Worm (Caenorhabditis elegans): ENCODE measurements around the gene 2L52.1.

The 2L52.1 gene

ce11 chrII:37213-37612 is 35.6 kb downstream of the 2L52.1 start, which contains the start of gene F23F1.6:
Gene F23F1.6, minus strand, starts transcription at chrII:37313.
- TF ChIP-seq unc-62 (GFP tag; optimal IDR thresholded peaks at IDR 0.05), result no peak

ce11 chrII:39437-39836 is 37.8 kb downstream of the 2L52.1 start, which contains the start of gene spp-24:
Gene spp-24, minus strand, starts transcription at chrII:39537.
- TF ChIP-seq unc-62 (GFP tag; optimal IDR thresholded peaks at IDR 0.05), result no peak

- no peak for TF ChIP-seq unc-62 (GFP tag; optimal IDR thresholded peaks at IDR 0.05)
These were observed 40.3 kb downstream of the 2L52.1 start, which contains the start of gene F23F1.10 for ce11 chrII:41914-42313. Gene F23F1.10, minus strand, starts transcription at chrII:41982.

ce11 chrII:43640-44039 is 42.0 kb downstream of the 2L52.1 start, which contains the start of gene nfyc-1:
Gene nfyc-1, plus strand, starts transcription at chrII:43907.
- no peak for TF ChIP-seq unc-62 (GFP tag; optimal IDR thresholded peaks at IDR 0.05)

ce11 chrII:44740-45139 is 43.1 kb downstream of the 2L52.1 start, which contains the start of gene rpoa-49:
Gene rpoa-49, plus strand, starts transcription at chrII:45040.
- TF ChIP-seq unc-62 (GFP tag; optimal IDR thresholded peaks at IDR 0.05), result no peak

- TF ChIP-seq unc-62 (GFP tag; optimal IDR thresholded peaks at IDR 0.05), result no peak
These were observed 44.5 kb downstream of the 2L52.1 start, which contains the start of gene rpt-4 for ce11 chrII:46116-46515. Gene rpt-4, minus strand, starts transcription at chrII:46216.

ce11 chrII:47280-47679 is 45.6 kb downstream of the 2L52.1 start, which contains the start of gene C23H3.5:
Gene C23H3.5, plus strand, starts transcription at chrII:47580.
- TF ChIP-seq unc-62 (GFP tag; optimal IDR thresholded peaks at IDR 0.05), result no peak

ce11 chrII:50862-51261 is 49.2 kb downstream of the 2L52.1 start:
- no peak for TF ChIP-seq unc-62 (GFP tag; optimal IDR thresholded peaks at IDR 0.05)

ce11 chrII:51352-51751 is 49.7 kb downstream of the 2L52.1 start, which contains the start of gene sptl-1:
Gene sptl-1, plus strand, starts transcription at chrII:51652.
- no peak for TF ChIP-seq unc-62 (GFP tag; optimal IDR thresholded peaks at IDR 0.05)

Data from whole organism, dauer.